Worm (Caenorhabditis elegans) whole organism, L3 larva: Measurements from ENCODE around the gene sru-22.

ENCODE experiments used
- ceh-28 ChIP-seq: fragments of 150-350 bp; optimal IDR thresholded peaks from 2 replicates; lab custom pipeline; 2014; ENCODE audit warnings: missing biosample characterization, missing genetic modification reagents, missing genetic modification characterization
- elt-1 ChIP-seq: fragments of 150-350 bp; optimal IDR thresholded peaks from 2 replicates; lab custom pipeline; 2014; ENCODE audit warnings: missing biosample characterization, missing genetic modification characterization
- jun-1 ChIP-seq: fragments of 150-350 bp; optimal IDR thresholded peaks from 2 replicates; lab custom pipeline; 2014; ENCODE audit warnings: missing biosample characterization, missing genetic modification reagents, missing genetic modification characterization
- mdl-1 ChIP-seq: fragments of 150-350 bp; optimal IDR thresholded peaks from 2 replicates; lab custom pipeline; 2014; ENCODE audit warnings: missing biosample characterization, missing genetic modification characterization
- nhr-76 ChIP-seq: fragments of 150-350 bp; sonication (generic microtip); optimal IDR thresholded peaks from 5 replicates; lab custom pipeline; 2014; ENCODE audit warnings: missing biosample characterization, missing genetic modification characterization
- nhr-77 ChIP-seq: fragments of 150-350 bp; optimal IDR thresholded peaks from 2 replicates; lab custom pipeline; 2014; ENCODE audit warnings: missing biosample characterization, missing genetic modification characterization
- pha-4 ChIP-seq: fragments of 150-350 bp; optimal IDR thresholded peaks from 2 replicates; lab custom pipeline; 2014; ENCODE audit warnings: missing biosample characterization, missing genetic modification reagents, missing genetic modification characterization
- unc-39 ChIP-seq: sonication (generic microtip); optimal IDR thresholded peaks from 4 replicates; lab custom pipeline; 2017; ENCODE audit warnings: missing biosample characterization, missing genetic modification characterization

ce11 chrV:15996655-15997186 lies 22.0 kb upstream of the sru-22 start, which contains the start of the genes C06C6.9 and C06C6.8:
- TF ChIP-seq nhr-76, result no peak
- no peak for TF ChIP-seq nhr-77 (tag; lab: Kevin White, UChicago)
- TF ChIP-seq pha-4, result no peak
- no peak for TF ChIP-seq elt-1 (tag; lab: Kevin White, UChicago)
- TF ChIP-seq unc-39 (tag; lab: Kevin White, UChicago), result no peak
- TF ChIP-seq mdl-1 (tag; lab: Kevin White, UChicago), result no peak
- no peak for TF ChIP-seq jun-1 (tag; lab: Kevin White, UChicago)
- TF ChIP-seq ceh-28, result no peak
